Fruit fly (Drosophila melanogaster) whole organism, larva: ENCODE measurements around the gene CG4615.

Experiments
- noc ChIP-seq: fragments of 200-800 bp; sonication (Bioruptor generic); optimal IDR thresholded peaks from 3 replicates; lab custom pipeline; 2019; ENCODE audit warnings: missing biosample characterization, mild to moderate bottlenecking, missing genetic modification characterization, moderate library complexity

CG4615 gene

DNA sequence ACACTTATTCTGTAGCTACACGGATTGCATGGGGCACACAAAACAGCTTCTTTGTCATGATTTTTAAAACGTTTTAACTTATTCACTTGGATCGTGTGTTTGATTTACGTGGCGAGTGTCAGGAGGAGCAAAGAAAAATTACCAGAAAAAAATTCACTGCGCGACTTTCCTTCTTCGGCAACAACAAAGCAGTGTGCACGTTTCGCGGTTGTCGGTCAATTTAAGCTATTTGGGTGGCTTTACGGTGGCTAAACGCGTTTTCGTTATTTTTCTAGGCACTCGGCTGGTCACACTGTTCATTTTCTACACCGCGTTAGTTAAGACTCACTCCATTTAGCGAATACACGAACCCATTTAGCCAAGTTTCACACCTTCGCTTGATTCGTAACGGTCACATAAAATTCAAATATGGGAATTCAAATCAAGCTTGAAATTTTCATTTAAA lies 4.2 kb downstream of the CG4615 start, which contains the start of gene Sxl:
TSS of gene Sxl (minus strand) at position 195 of the 445 bp plus-strand sequence.
- TF ChIP-seq noc (tag; lab: Kevin White, UChicago) = peak; percentile 22

DNA sequence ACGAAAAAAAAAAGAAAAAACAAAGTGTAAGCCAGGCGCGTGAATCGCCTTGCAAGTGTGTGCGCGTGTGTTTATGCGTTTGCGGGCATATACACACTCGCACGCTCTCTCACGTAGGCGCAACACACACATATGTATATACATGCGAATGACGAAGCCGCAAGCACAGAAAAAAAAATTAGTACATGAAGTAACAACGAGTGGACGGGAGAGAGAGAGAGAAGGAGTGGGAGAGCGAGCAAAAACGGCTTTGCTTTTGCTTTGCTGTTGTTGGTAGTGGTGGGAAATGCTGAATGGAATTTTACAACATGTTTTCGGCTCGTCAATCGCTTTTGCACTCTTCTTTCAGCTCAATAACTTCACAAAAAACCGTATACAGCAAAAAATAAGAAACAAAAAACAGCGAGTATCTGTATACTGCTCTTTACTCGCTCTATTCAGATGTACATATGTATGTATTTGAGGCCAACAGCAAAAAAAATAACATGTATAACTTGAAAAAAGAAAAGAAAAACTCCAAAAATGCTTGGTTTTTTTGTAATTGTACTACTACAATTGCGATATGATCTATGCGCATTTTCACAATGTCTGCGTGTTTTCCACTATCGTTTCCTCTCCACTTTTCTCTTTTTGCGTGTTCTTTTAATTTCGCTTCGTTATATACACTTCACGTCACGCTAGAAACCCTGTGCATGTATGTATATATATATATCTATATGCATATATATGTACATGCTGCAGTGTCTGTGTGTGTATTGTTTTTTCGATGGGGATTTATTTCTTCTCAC lies 4.8 kb downstream of the CG4615 start:
- no peak for TF ChIP-seq noc (tag; lab: Kevin White, UChicago)

DNA sequence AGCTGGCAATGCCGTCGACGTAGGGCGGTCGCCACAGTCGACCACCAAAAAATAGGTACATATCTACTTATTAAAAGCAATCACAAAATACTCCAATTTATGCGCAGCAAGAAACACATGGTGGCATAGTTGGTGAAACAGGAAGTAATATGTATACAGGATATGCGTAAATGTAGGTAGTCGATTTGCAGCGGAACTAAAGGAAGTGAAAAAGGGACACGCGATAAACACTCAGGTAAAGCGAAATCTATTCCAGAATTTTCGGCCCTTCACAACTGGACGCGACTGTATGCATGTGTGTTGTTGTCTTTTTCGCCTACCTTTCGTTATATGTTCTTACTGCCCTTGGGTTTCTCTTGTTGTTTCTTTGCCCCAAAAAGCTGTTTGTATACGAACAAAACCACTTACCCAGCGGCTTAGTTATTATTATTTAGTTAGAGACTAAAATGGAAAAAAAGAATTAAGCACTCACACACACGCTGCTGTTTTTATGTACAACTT lies 5.6 kb downstream of the CG4615 start:
- TF ChIP-seq noc (tag; lab: Kevin White, UChicago) = peak; percentile 77

DNA sequence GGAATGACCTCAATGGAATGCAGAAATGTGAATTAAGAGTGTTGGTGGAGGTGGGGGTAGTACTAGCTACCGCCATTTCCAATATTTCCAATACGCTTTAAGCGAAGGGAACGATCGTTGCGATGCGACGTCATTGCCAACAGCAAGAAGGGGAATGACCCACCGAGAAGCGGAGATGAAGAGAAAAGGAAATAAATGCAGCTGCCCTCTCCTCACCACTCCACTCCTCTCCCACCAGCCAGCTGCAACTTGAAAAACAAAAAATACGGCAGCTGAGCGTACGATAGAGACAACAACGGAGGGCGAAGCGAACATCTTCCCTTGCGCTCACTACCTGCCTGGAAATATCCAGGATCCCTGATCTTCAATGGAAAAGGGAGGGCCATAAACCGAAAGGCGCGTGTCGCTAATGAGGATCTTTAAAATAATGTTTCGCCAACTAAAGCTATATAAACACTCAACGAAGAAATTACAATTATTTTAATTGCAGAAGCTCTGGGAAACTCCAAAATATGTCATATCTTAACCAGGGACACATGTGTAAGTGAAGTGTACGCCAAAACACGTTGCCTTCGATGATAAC lies 6.1 kb downstream of the CG4615 start:
- TF ChIP-seq noc (tag; lab: Kevin White, UChicago) = no peak

DNA sequence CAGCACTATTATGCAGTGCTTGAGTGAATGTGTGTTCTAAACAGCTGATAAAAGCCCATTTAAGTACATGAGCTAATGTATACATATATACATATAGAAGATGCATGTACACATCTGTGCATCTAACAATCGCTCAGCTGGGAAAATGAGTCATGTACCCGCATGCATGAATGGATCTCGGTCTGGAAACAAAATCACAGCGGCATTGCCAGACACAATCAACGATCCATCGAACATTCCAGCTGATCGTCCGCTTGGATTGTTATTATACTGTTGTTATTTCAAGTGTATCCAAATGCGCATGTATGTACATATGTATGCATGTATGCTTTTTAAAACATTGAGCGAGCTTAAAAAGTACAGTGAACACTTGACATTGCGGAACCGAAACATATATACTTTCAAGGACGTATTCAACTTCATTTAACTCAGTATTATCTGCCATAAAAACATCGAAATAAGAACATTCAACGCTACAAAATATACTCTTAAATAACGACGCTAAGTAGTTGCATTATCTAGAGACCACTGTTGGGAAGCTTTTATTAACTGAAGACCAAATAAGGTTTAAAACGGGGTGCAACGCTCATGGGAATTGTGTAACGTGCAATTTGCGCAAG lies 6.7 kb downstream of the CG4615 start:
- peak; percentile 57 for TF ChIP-seq noc (tag; lab: Kevin White, UChicago)

DNA sequence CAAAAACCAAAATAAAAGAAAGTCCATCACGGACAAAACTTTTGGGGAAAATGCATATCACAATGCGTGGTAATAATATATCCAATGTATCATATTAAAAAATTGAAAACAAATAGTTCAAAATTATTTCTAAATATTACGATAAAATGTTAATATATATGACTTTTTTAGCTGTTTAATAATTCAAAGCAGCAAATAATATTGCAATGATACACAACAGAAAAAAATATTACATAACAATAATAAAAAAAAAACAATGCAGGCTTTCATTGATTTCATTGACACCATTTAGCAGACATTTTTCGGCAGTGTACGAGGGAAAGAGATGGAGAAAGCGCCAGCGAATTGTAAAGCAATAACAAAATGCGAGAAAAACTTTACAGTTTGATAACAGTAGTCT lies 7.2 kb downstream of the CG4615 start:
- no peak for TF ChIP-seq noc (tag; lab: Kevin White, UChicago)

DNA sequence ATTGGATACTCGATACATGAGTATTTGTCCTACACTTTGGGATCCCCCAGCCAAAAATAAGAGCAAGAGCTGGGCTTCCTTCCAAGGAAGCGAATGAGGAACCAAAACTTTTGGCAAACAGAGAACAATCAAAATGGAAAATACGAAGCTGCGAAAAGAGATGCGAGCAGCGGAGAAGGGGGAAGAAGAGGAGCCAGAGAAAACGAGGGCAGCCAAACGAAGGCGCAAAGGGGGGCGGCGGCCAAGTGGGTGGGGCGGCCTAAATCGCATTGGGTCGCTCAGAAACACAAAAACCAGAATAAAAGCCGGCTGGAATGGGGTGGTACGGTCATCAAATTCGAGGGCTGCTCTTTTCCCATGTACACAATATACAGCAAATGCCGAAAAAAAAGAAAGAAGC lies 7.9 kb downstream of the CG4615 start:
- no peak for TF ChIP-seq noc (tag; lab: Kevin White, UChicago)

DNA sequence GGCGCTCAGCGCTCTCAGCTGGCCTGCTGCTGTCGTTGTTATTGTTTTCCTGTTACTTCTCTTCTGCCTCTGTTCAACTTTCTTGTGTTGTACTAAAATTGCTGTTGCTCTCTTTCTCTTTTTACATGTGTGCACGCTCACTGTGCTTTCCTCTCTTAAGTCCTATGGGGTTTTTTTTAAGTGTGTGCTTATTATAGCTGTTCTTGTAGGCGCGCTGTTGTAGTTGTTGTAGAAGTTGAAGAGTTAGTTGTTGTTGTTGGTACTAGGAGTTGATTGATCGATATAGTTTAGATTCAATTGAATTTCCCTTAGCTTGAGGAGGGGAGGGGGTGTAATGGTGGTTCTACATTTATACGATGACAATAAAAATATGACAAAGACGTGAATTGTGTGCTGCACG lies 10.2 kb downstream of the CG4615 start:
- TF ChIP-seq noc (tag; lab: Kevin White, UChicago) = no peak

DNA sequence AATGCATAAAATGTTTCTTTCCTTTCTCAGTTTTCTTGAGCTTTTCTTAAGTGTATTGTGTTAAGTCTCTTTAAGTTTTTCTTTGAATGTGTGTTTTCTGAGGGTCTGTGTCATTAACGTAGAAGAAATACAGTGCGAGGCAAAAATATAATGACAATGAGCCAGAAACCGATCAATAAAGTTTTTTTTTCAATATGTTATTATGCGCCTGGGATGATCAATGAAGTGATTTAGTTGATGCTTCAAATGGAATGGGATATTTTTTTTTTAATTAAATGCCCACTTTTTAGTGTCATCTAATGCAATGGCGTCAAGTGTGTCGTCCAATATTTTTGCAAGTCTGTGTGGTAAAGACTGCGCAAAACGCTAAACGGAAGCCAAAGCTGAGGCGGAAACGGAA lies 15.6 kb downstream of the CG4615 start:
- TF ChIP-seq noc (tag; lab: Kevin White, UChicago) = no peak

DNA sequence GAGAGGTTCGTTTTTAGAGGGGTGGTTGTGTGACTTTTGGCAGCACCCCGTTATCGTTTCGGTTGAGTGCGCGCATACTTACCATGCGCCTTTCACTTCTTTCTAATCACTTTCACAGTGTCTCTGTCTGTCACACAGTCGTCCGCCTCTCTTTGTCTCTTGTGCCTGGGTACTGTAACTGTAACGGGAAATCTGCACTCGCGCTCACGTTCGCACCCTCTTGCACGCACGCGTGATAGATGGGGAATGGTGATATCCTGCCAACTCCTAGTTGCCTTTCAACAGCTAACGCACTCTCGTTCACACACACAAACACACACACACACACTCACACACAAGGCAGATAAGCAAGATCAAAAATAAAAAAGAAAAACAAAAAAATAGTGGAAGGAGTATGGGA lies 19.7 kb downstream of the CG4615 start:
- TF ChIP-seq noc (tag; lab: Kevin White, UChicago) = no peak

DNA sequence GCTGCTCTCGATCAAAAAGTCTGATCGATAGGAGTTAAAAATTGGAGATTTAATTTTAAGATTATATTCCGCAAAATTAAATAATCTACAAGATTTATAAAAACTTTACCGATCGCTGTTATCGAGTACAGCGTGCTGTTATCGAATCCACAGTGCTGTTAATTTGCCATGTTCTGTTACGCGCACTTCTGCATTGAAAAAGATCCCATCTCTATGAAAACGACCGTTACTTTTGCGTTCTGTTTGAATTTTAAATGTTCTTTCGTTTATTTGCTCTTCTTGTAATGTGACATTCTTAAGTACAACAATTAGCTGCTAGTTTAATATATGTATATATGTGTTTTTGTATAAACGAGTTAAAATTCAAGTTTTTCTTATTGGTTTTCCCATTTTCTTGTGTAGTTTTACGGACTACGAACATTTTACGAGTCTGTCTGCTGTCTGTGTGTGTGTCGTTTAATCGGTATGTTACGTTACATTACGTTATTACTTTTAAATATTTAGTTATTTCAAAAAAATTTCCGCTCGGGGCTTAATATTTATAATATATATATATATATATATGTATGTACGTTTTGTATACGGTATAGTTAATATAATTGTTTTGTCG lies 27.7 kb downstream of the CG4615 start:
- TF ChIP-seq noc (tag; lab: Kevin White, UChicago) = no peak

DNA sequence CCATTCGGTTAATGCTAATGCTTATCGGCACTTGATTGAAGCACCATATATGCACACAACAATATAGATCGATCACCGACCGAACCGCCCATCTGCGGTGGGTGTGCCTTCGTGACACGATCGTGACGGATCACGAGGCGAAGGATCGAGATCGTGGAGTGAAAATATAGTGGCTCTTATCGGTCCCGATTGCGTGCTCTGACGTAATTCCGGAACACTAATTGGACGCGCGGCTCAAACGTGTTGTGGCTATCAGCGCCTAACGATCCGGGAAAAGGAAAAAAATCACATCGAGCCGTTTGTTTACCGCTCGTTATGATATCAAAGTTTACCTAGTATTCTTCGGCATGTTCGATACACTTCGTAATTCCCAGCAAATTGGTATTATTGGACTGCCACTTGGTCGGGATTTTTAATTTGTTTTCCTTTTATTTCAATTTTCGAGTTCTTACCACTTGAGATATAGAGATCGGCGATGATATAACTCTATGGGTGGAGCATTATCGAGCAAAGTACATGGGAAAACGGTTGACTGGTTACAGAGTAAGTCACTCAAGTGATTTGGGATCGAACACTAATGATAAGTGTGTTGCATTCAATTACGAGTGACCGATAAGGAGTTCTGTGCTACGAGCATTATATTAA lies 28.7 kb downstream of the CG4615 start:
- no peak for TF ChIP-seq noc (tag; lab: Kevin White, UChicago)

DNA sequence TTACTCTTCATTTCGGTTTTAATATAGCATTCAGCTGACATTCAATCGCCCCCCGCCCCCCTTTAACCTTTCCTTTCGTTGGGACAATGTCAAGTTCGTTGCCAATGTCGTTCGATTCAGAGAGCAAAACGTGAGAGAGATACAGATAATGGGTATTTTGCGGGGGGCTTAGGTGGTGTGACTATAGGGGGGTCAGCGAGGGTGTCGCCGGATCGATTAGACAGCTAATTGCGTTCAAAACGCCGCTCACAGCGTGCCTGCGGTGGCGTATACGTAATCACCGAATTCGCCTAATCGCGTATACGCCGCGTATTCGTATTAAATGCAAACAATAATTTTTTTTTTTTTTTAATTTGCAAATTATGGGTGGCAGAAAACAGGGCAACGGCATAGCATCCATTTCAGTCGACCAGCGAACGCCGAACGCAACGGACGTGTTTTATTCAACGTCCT lies 33.1 kb downstream of the CG4615 start, which contains the start of gene CG4607:
TSS of gene CG4607 (plus strand) at position 403 of the 453 bp plus-strand sequence.
- peak; percentile 16 for TF ChIP-seq noc (tag; lab: Kevin White, UChicago)

DNA sequence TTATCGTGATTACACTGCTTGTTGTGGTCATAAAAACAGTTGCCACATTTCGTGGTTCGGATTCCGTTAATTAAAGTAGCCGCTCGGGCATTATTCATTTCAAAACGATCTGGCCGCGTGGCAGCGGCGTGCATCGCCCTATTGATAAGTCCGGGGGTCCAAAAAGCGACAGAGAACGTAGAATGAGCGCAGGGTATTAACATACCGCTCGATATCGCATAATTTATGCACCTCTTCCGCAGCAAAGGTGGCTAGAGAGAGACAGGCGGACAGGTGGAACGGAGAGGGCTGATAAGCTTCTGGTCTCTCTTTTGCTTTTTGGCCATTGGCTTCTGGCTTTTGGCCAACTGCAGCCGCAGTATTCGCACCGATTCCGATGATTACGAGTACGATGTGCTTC lies 34.0 kb downstream of the CG4615 start:
- peak; percentile 15 for TF ChIP-seq noc (tag; lab: Kevin White, UChicago)

DNA sequence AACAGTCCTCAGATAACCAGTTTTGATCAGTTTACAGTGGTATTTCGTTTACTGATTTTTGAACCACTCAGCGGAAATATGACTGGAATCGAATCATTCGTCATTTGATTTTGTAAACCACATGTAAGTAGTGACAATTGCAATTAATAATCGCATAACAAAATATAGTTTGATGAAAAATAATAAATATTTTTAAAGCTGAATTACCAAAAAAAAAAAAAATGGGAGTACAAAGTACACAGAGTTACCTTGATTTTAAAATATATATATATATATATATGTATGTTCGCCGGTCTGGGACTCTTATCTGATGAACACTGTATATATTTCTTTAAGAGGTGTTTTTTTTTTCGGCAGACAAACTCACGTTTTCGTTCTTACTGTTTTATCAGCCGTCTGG lies 34.9 kb downstream of the CG4615 start:
- peak; percentile 45 for TF ChIP-seq noc (tag; lab: Kevin White, UChicago)
